Fruit fly (Drosophila melanogaster) whole organism, embryonic: ENCODE measurements around the gene Inx7.

Experiments
- Awh ChIP-seq: fragments of 200-800 bp; sonication (Bioruptor generic); IDR thresholded peaks from 2 replicates; pipeline ENCODE4, ENCODE4 v1.3.6; 2022; ENCODE audit warnings: missing biosample characterization, missing genetic modification characterization
- CG1024 ChIP-seq: fragments of 200-800 bp; sonication (Bioruptor generic); IDR thresholded peaks from 2 replicates; pipeline ENCODE4 v1.3.6; 2022; ENCODE audit warnings: missing biosample characterization, missing genetic modification characterization
- CG10267 ChIP-seq: fragments of 200-800 bp; sonication (Bioruptor generic); optimal IDR thresholded peaks from 2 replicates; lab custom pipeline; 2018; ENCODE audit warnings: missing biosample characterization, mild to moderate bottlenecking, missing genetic modification characterization, moderate library complexity
- CG10462 ChIP-seq: fragments of 200-800 bp; sonication (Bioruptor generic); optimal IDR thresholded peaks from 2 replicates; lab custom pipeline; 2016; ENCODE audit warnings: missing biosample characterization, missing genetic modification characterization
- CG10654 ChIP-seq: fragments of 200-800 bp; sonication (Bioruptor generic); optimal IDR thresholded peaks from 2 replicates; lab custom pipeline; 2016; ENCODE audit warnings: missing biosample characterization, missing genetic modification characterization
- CG10979 ChIP-seq: fragments of 200-800 bp; sonication (Bioruptor generic); optimal IDR thresholded peaks from 2 replicates; lab custom pipeline; 2018; ENCODE audit warnings: missing biosample characterization, mild to moderate bottlenecking, missing genetic modification characterization, moderate library complexity
- CG11085 ChIP-seq: fragments of 200-800 bp; sonication (Bioruptor generic); IDR thresholded peaks from 2 replicates; pipeline ENCODE4 v1.3.6; 2022; ENCODE audit warnings: missing biosample characterization, missing genetic modification characterization
- CG1529 ChIP-seq: fragments of 200-800 bp; sonication (Bioruptor generic); optimal IDR thresholded peaks from 3 replicates; lab custom pipeline; 2018; ENCODE audit warnings: missing biosample characterization, missing genetic modification characterization
- CG15479 ChIP-seq: fragments of 200-800 bp; sonication (Bioruptor generic); optimal IDR thresholded peaks from 3 replicates; lab custom pipeline; 2019; ENCODE audit warnings: missing biosample characterization, mild to moderate bottlenecking, missing genetic modification characterization, moderate library complexity
- CG15514 ChIP-seq: fragments of 200-800 bp; sonication (Bioruptor generic); optimal IDR thresholded peaks from 3 replicates; lab custom pipeline; 2017; ENCODE audit warnings: missing biosample characterization, missing genetic modification characterization, mild to moderate bottlenecking, moderate library complexity, missing genetic modification reagents
- CG18476 ChIP-seq: fragments of 200-800 bp; sonication (Bioruptor generic); optimal IDR thresholded peaks from 2 replicates; lab custom pipeline; 2016; ENCODE audit warnings: missing biosample characterization, mild to moderate bottlenecking, missing genetic modification characterization
- CG18619 ChIP-seq: fragments of 200-800 bp; sonication (Bioruptor generic); optimal IDR thresholded peaks from 3 replicates; lab custom pipeline; 2017; ENCODE audit warnings: missing biosample characterization, mild to moderate bottlenecking, missing genetic modification characterization
- CG30020 ChIP-seq: fragments of 200-800 bp; optimal IDR thresholded peaks from 2 replicates; lab custom pipeline; 2019; ENCODE audit warnings: missing biosample characterization, mild to moderate bottlenecking, missing genetic modification characterization, moderate library complexity
- CG34376 ChIP-seq: fragments of 200-800 bp; sonication (Bioruptor generic); optimal IDR thresholded peaks from 2 replicates; lab custom pipeline; 2018; ENCODE audit warnings: missing biosample characterization, mild to moderate bottlenecking, missing genetic modification characterization
- CG3995 ChIP-seq: fragments of 200-800 bp; sonication (Bioruptor generic); optimal IDR thresholded peaks from 3 replicates; lab custom pipeline; 2016; ENCODE audit warnings: missing biosample characterization, missing genetic modification characterization
- CG4424 ChIP-seq: fragments of 200-800 bp; sonication (Bioruptor generic); optimal IDR thresholded peaks from 3 replicates; lab custom pipeline; 2016; ENCODE audit warnings: missing biosample characterization, missing genetic modification characterization
- CG5245 ChIP-seq: fragments of 200-800 bp; sonication (Bioruptor generic); optimal IDR thresholded peaks from 3 replicates; lab custom pipeline; 2016; ENCODE audit warnings: missing biosample characterization, missing genetic modification characterization
- CG6689 ChIP-seq: fragments of 200-800 bp; sonication (Bioruptor generic); IDR thresholded peaks from 2 replicates; pipeline ENCODE4 v1.3.6; 2022; ENCODE audit warnings: missing biosample characterization, missing genetic modification characterization
- CG7271 ChIP-seq: fragments of 200-800 bp; sonication (Bioruptor generic); optimal IDR thresholded peaks from 2 replicates; lab custom pipeline; 2018; ENCODE audit warnings: missing biosample characterization, mild to moderate bottlenecking, missing genetic modification characterization, moderate library complexity
- CG7372 ChIP-seq: fragments of 200-800 bp; sonication (Bioruptor generic); IDR thresholded peaks from 2 replicates; pipeline ENCODE4 v1.3.6; 2022; ENCODE audit warnings: missing biosample characterization, missing genetic modification characterization
- CG7963 ChIP-seq: fragments of 200-800 bp; sonication (Bioruptor generic); IDR thresholded peaks from 3 replicates; pipeline ENCODE4 v1.3.6; 2022; ENCODE audit warnings: missing biosample characterization, missing genetic modification characterization; ENCODE audit not compliant: partially characterized antibody
- CG9797 ChIP-seq: fragments of 200-800 bp; sonication (Bioruptor generic); optimal IDR thresholded peaks from 3 replicates; lab custom pipeline; 2018; ENCODE audit warnings: missing biosample characterization, mild to moderate bottlenecking, missing genetic modification characterization
- D19A ChIP-seq: fragments of 200-800 bp; optimal IDR thresholded peaks from 3 replicates; lab custom pipeline; 2019; ENCODE audit warnings: missing biosample characterization, mild to moderate bottlenecking, missing genetic modification characterization, moderate library complexity
- Dll ChIP-seq: fragments of 200-800 bp; sonication (Bioruptor generic); IDR thresholded peaks from 4 replicates; pipeline ENCODE4 v1.3.6; 2022; ENCODE audit warnings: missing biosample characterization, missing genetic modification characterization; ENCODE audit not compliant: partially characterized antibody
- Ets65A ChIP-seq: fragments of 200-800 bp; sonication (Bioruptor generic); peaks from one replicate; lab custom pipeline; 2016; ENCODE audit warnings: missing biosample characterization, missing genetic modification characterization
- NFAT ChIP-seq: fragments of 200-800 bp; sonication (Bioruptor generic); IDR thresholded peaks from 2 replicates; pipeline ENCODE4 v1.3.6; 2022; ENCODE audit warnings: missing biosample characterization, missing genetic modification characterization
- Six4 ChIP-seq: fragments of 200-800 bp; sonication (Bioruptor generic); optimal IDR thresholded peaks from 2 replicates; lab custom pipeline; 2016; ENCODE audit warnings: missing biosample characterization, missing genetic modification characterization
- TFAM ChIP-seq: fragments of 200-800 bp; sonication (Bioruptor generic); optimal IDR thresholded peaks from 2 replicates; lab custom pipeline; 2017; ENCODE audit warnings: missing biosample characterization, missing genetic modification characterization, inconsistent platforms
- bsh ChIP-seq, 2 experiments: fragments of 200-800 bp; sonication (Bioruptor generic); optimal IDR thresholded peaks; 2 replicates each; lab custom pipeline; 2017 to 2018; ENCODE audit warnings: mild to moderate bottlenecking in 2 of 2, missing biosample characterization in 2 of 2, missing genetic modification characterization in 2 of 2, moderate library complexity in 1 of 2
- btn ChIP-seq: fragments of 200-800 bp; sonication (Bioruptor generic); optimal IDR thresholded peaks from 2 replicates; lab custom pipeline; 2016; ENCODE audit warnings: missing biosample characterization, missing genetic modification characterization
- cg ChIP-seq: fragments of 200-800 bp; sonication (Bioruptor generic); optimal IDR thresholded peaks from 3 replicates; lab custom pipeline; 2019; ENCODE audit warnings: missing biosample characterization, mild to moderate bottlenecking, missing genetic modification characterization, moderate library complexity
- dati ChIP-seq: fragments of 200-800 bp; sonication (Bioruptor generic); IDR thresholded peaks from 2 replicates; pipeline ENCODE4 v1.3.6; 2022; ENCODE audit warnings: missing biosample characterization, missing genetic modification characterization
- dimm ChIP-seq: fragments of 200-800 bp; sonication (Bioruptor generic); IDR thresholded peaks from 2 replicates; pipeline ENCODE4 v1.3.6; 2022; ENCODE audit warnings: missing biosample characterization, missing genetic modification characterization
- fd3F ChIP-seq: fragments of 200-800 bp; sonication (Bioruptor generic); optimal IDR thresholded peaks from 2 replicates; lab custom pipeline; 2018; ENCODE audit warnings: missing biosample characterization, mild to moderate bottlenecking, missing genetic modification characterization, moderate library complexity
- gcm2 ChIP-seq: fragments of 200-800 bp; sonication (Bioruptor generic); optimal IDR thresholded peaks from 2 replicates; lab custom pipeline; 2016; ENCODE audit warnings: missing biosample characterization, missing genetic modification characterization
- gem ChIP-seq: fragments of 200-800 bp; sonication (Bioruptor generic); optimal IDR thresholded peaks from 2 replicates; lab custom pipeline; 2019; ENCODE audit warnings: missing biosample characterization, mild to moderate bottlenecking, missing genetic modification characterization, moderate library complexity
- hb ChIP-seq: fragments of 200-800 bp; sonication (Bioruptor generic); IDR thresholded peaks from 3 replicates; pipeline ENCODE4 v1.3.6; 2022; ENCODE audit warnings: missing biosample characterization, missing genetic modification characterization; ENCODE audit not compliant: partially characterized antibody
- inv ChIP-seq: fragments of 200-800 bp; sonication (Bioruptor generic); IDR thresholded peaks from 2 replicates; pipeline ENCODE4 v1.3.6; 2022; ENCODE audit warnings: missing biosample characterization, missing genetic modification characterization; ENCODE audit not compliant: partially characterized antibody
- jing ChIP-seq: fragments of 200-800 bp; sonication (Bioruptor generic); optimal IDR thresholded peaks from 2 replicates; lab custom pipeline; 2018; ENCODE audit warnings: missing biosample characterization, mild to moderate bottlenecking, missing genetic modification characterization
- kay ChIP-seq: fragments of 200-800 bp; sonication (Bioruptor generic); optimal IDR thresholded peaks from 2 replicates; lab custom pipeline; 2016; ENCODE audit warnings: missing biosample characterization, missing genetic modification characterization
- kni ChIP-seq: fragments of 200-800 bp; sonication (Bioruptor generic); optimal IDR thresholded peaks from 3 replicates; lab custom pipeline; 2017; ENCODE audit warnings: mild to moderate bottlenecking, missing biosample characterization, missing genetic modification reagents, missing genetic modification characterization
- nerfin-2 ChIP-seq: fragments of 200-800 bp; sonication (Bioruptor generic); IDR thresholded peaks from 2 replicates; pipeline ENCODE4 v1.3.6; 2022; ENCODE audit warnings: missing biosample characterization, missing genetic modification characterization; ENCODE audit not compliant: partially characterized antibody
- otp ChIP-seq: fragments of 200-800 bp; sonication (Bioruptor generic); IDR thresholded peaks from 3 replicates; pipeline ENCODE4, ENCODE4 v1.3.6; 2022; ENCODE audit warnings: missing biosample characterization, missing genetic modification characterization
- rib ChIP-seq: fragments of 200-800 bp; sonication (Bioruptor generic); IDR thresholded peaks from 2 replicates; pipeline ENCODE4 v1.3.6; 2022; ENCODE audit warnings: missing biosample characterization, missing genetic modification characterization
- sens ChIP-seq: fragments of 200-800 bp; sonication (Bioruptor generic); peaks from one replicate; lab custom pipeline; 2016; ENCODE audit warnings: missing biosample characterization, missing genetic modification characterization
- seq ChIP-seq: fragments of 200-800 bp; sonication (Bioruptor generic); IDR thresholded peaks from 2 replicates; pipeline ENCODE4 v1.3.6; 2022; ENCODE audit warnings: missing biosample characterization, missing genetic modification characterization
- sim ChIP-seq: fragments of 200-800 bp; sonication (Bioruptor generic); IDR thresholded peaks from 2 replicates; pipeline ENCODE4 v1.3.6; 2022; ENCODE audit warnings: missing biosample characterization, missing genetic modification characterization
- sqz ChIP-seq: fragments of 200-800 bp; sonication (Bioruptor generic); optimal IDR thresholded peaks from 3 replicates; lab custom pipeline; 2018; ENCODE audit warnings: missing biosample characterization, mild to moderate bottlenecking, missing genetic modification characterization
- tio ChIP-seq: fragments of 200-800 bp; sonication (Bioruptor generic); optimal IDR thresholded peaks from 2 replicates; lab custom pipeline; 2017; ENCODE audit warnings: missing biosample characterization, missing genetic modification characterization, inconsistent platforms
- tll ChIP-seq, 2 experiments: fragments of 200-800 bp in 1 of 2; fragments of >200 bp in 1 of 2; sonication (Bioruptor generic) in 1 of 2; optimal IDR thresholded peaks; 2 replicates each; lab custom pipeline; 2017 to 2019; ENCODE audit warnings: missing biosample characterization in 2 of 2, missing genetic modification characterization in 2 of 2, mild to moderate bottlenecking in 1 of 2, moderate library complexity in 1 of 2
- zfh1 ChIP-seq: fragments of 200-800 bp; sonication (Bioruptor generic); IDR thresholded peaks from 3 replicates; pipeline ENCODE4 v1.3.6; 2022; ENCODE audit warnings: missing biosample characterization, missing genetic modification characterization

Inx7 gene

DNA sequence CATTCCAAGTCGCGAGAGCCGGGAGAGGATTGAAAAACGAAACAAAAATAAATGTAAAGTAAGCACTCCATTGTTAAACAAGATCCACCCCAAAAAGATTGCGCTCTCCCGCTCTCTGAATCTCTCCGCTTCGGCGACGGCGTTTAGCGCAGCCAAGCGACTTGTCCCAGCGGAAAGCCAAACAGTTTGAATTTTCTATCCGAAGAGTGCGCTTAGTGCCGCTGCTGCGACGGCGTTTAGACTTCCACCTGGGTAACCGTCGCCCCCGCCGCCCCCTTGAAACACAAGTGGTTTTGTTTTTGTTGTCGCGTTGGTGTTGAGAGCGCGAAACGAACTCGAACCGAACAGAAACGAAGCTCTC, 5.1 kb upstream of the Inx7 start, which contains the start of gene Inx2 (continued):
- TF ChIP-seq CG3995 (GFP tag; lab: Kevin White, UChicago), result no peak
- no peak for TF ChIP-seq Six4 (GFP tag; lab: Kevin White, UChicago)
- peak; percentile 56; the same call in 1 of the 2 replicates for TF ChIP-seq NFAT (GFP tag; lab: Robert Waterston, UW)
- no peak for TF ChIP-seq dati (GFP tag; lab: Robert Waterston, UW)
- no peak for TF ChIP-seq CG4424 (GFP tag; lab: Kevin White, UChicago)
- no peak for TF ChIP-seq jing (GFP tag; lab: Kevin White, UChicago)
- TF ChIP-seq CG34376 (GFP tag; lab: Kevin White, UChicago), result peak; percentile 62
- no peak for TF ChIP-seq dimm
- TF ChIP-seq CG11085 (GFP tag; lab: Robert Waterston, UW), result no peak
- no peak for TF ChIP-seq tll (GFP tag; optimal IDR thresholded peaks at IDR 0.05; lab: Kevin White, UChicago)
- no peak for TF ChIP-seq CG30020 (tag; lab: Kevin White, UChicago)
- TF ChIP-seq cg (GFP tag; lab: Kevin White, UChicago), result no peak
- no peak for TF ChIP-seq fd3F (GFP tag; lab: Kevin White, UChicago)
- TF ChIP-seq CG15479 (GFP tag; lab: Kevin White, UChicago), result peak; percentile 31
- no peak for TF ChIP-seq D19A (tag; lab: Kevin White, UChicago)
- no peak for TF ChIP-seq gem (tag; lab: Kevin White, UChicago)
- no peak for TF ChIP-seq gcm2 (GFP tag; lab: Kevin White, UChicago)
- TF ChIP-seq CG6689 (GFP tag; lab: Robert Waterston, UW), result no peak
- no peak for TF ChIP-seq CG18619 (GFP tag; lab: Kevin White, UChicago)
- no peak for TF ChIP-seq CG1024 (GFP tag; lab: Robert Waterston, UW)
- TF ChIP-seq seq (GFP tag; lab: Robert Waterston, UW), result peak; percentile 62; the same call in 1 of the 2 replicates
- TF ChIP-seq inv, result 0 out of 2 replicates have a peak, but pooled peaks have one; percentile 12
- peak; percentile 65 for TF ChIP-seq kni (GFP tag; lab: Kevin White, UChicago)
- TF ChIP-seq CG10462 (GFP tag; lab: Kevin White, UChicago), result no peak
- TF ChIP-seq CG7372, result no peak
- TF ChIP-seq kay (GFP tag; lab: Kevin White, UChicago), result no peak
- no peak for TF ChIP-seq btn (GFP tag; lab: Kevin White, UChicago)
- TF ChIP-seq sens (GFP tag; lab: Kevin White, UChicago), result peak; percentile 58
- TF ChIP-seq TFAM (GFP tag; lab: Kevin White, UChicago), result no peak
- no peak for TF ChIP-seq hb
- no peak for TF ChIP-seq CG5245 (GFP tag; lab: Kevin White, UChicago)
- TF ChIP-seq bsh (GFP tag; optimal IDR thresholded peaks at IDR 0.05; lab: Kevin White, UChicago), result peak in 1 of 2 experiments; percentile 21
- TF ChIP-seq nerfin-2, result no peak
- no peak for TF ChIP-seq CG1529 (GFP tag; lab: Kevin White, UChicago)
- no peak for TF ChIP-seq CG9797 (GFP tag; lab: Kevin White, UChicago)
- no peak for TF ChIP-seq tio (GFP tag; lab: Kevin White, UChicago)
- no peak for TF ChIP-seq sim (GFP tag; lab: Robert Waterston, UW)
- no peak for TF ChIP-seq CG7963 (GFP tag; lab: Robert Waterston, UW)
- no peak for TF ChIP-seq CG10267 (tag; lab: Kevin White, UChicago)
- peak; percentile 69 for TF ChIP-seq zfh1 (GFP tag; lab: Robert Waterston, UW)
- no peak for TF ChIP-seq CG7271 (tag; lab: Kevin White, UChicago)
- TF ChIP-seq Ets65A (GFP tag; lab: Kevin White, UChicago), result no peak
- no peak for TF ChIP-seq Awh (GFP tag; lab: Robert Waterston, UW)
- no peak for TF ChIP-seq CG15514 (GFP tag; lab: Kevin White, UChicago)
- no peak for TF ChIP-seq CG18476 (GFP tag; lab: Kevin White, UChicago)
- TF ChIP-seq otp (GFP tag; lab: Robert Waterston, UW), result 0 out of 3 replicates have a peak, but pooled peaks have one; percentile 52
- no peak for TF ChIP-seq Dll
- 0 out of 2 replicates have a peak, but pooled peaks have one; percentile 56 for TF ChIP-seq rib (GFP tag; lab: Robert Waterston, UW)
- no peak for TF ChIP-seq CG10654 (GFP tag; lab: Kevin White, UChicago)
- peak; percentile 42 for TF ChIP-seq sqz (GFP tag; lab: Kevin White, UChicago)
- TF ChIP-seq CG10979 (tag; lab: Kevin White, UChicago), result no peak
